Fruit fly (Drosophila melanogaster) whole organism, embryonic: Measurements from ENCODE around the gene CG43136.
A peak's percentile ranks its signal among the peaks of the same experiment; 100 is the strongest.

Experiments used
- ATbp ChIP-seq: fragments of 200-800 bp; sonication (Bioruptor generic); optimal IDR thresholded peaks from 2 replicates; lab custom pipeline; 2017; ENCODE audit warnings: missing biosample characterization, mild to moderate bottlenecking, missing genetic modification characterization, missing genetic modification reagents
- Atf6 ChIP-seq: fragments of 200-800 bp; sonication (Bioruptor generic); IDR thresholded peaks from 2 replicates; pipeline ENCODE4 v1.3.6; 2022; ENCODE audit warnings: missing biosample characterization, missing genetic modification characterization
- Bteb2 ChIP-seq: fragments of 200-800 bp; sonication (Bioruptor generic); optimal IDR thresholded peaks from 2 replicates; lab custom pipeline; 2016; ENCODE audit warnings: missing biosample characterization, missing genetic modification characterization
- CG11085 ChIP-seq: fragments of 200-800 bp; sonication (Bioruptor generic); IDR thresholded peaks from 2 replicates; pipeline ENCODE4 v1.3.6; 2022; ENCODE audit warnings: missing biosample characterization, missing genetic modification characterization
- CG11723 ChIP-seq: fragments of 200-800 bp; sonication (Bioruptor generic); optimal IDR thresholded peaks from 2 replicates; lab custom pipeline; 2017; ENCODE audit warnings: missing biosample characterization, mild to moderate bottlenecking, missing genetic modification characterization
- CG13296 ChIP-seq: fragments of 200-800 bp; sonication (Bioruptor generic); optimal IDR thresholded peaks from 3 replicates; lab custom pipeline; 2018; ENCODE audit warnings: missing biosample characterization, mild to moderate bottlenecking, missing genetic modification characterization
- CG13424 ChIP-seq: fragments of 200-800 bp; sonication (Bioruptor generic); optimal IDR thresholded peaks from 2 replicates; lab custom pipeline; 2019; ENCODE audit warnings: missing biosample characterization, mild to moderate bottlenecking, missing genetic modification characterization, moderate library complexity
- CG14014 ChIP-seq: fragments of 200-800 bp; sonication (Bioruptor generic); IDR thresholded peaks from 2 replicates; pipeline ENCODE4 v1.3.6; 2022; ENCODE audit warnings: missing biosample characterization, missing genetic modification characterization
- CG14860 ChIP-seq: fragments of 200-800 bp; sonication (Bioruptor generic); IDR thresholded peaks from 3 replicates; pipeline ENCODE4 v1.3.6; 2022; ENCODE audit warnings: missing biosample characterization, missing genetic modification characterization; ENCODE audit not compliant: partially characterized antibody
- CG16813 ChIP-seq: fragments of 200-800 bp; sonication (Bioruptor generic); IDR thresholded peaks from 3 replicates; pipeline ENCODE4 v1.3.6; 2022; ENCODE audit warnings: missing biosample characterization, missing genetic modification characterization; ENCODE audit not compliant: partially characterized antibody
- CG16863 ChIP-seq: fragments of 200-800 bp; sonication (Bioruptor generic); optimal IDR thresholded peaks from 3 replicates; lab custom pipeline; 2016; ENCODE audit warnings: missing biosample characterization, missing genetic modification characterization
- CG1832 ChIP-seq: fragments of 200-800 bp; sonication (Bioruptor generic); optimal IDR thresholded peaks from 2 replicates; lab custom pipeline; 2017; ENCODE audit warnings: missing biosample characterization, mild to moderate bottlenecking, missing genetic modification characterization, inconsistent platforms
- CG30020 ChIP-seq: fragments of 200-800 bp; optimal IDR thresholded peaks from 2 replicates; lab custom pipeline; 2019; ENCODE audit warnings: missing biosample characterization, mild to moderate bottlenecking, missing genetic modification characterization, moderate library complexity
- CG34376 ChIP-seq: fragments of 200-800 bp; sonication (Bioruptor generic); optimal IDR thresholded peaks from 2 replicates; lab custom pipeline; 2018; ENCODE audit warnings: missing biosample characterization, mild to moderate bottlenecking, missing genetic modification characterization
- CG3838 ChIP-seq: fragments of 200-800 bp; sonication (Bioruptor generic); optimal IDR thresholded peaks from 3 replicates; lab custom pipeline; 2016; ENCODE audit warnings: missing biosample characterization, missing genetic modification characterization
- CG4730 ChIP-seq: fragments of 200-800 bp; sonication (Bioruptor generic); IDR thresholded peaks from 2 replicates; pipeline ENCODE4 v1.3.6; 2022; ENCODE audit warnings: missing biosample characterization, missing genetic modification characterization
- CG7556 ChIP-seq: fragments of 200-800 bp; sonication (Bioruptor generic); optimal IDR thresholded peaks from 2 replicates; lab custom pipeline; 2017; ENCODE audit warnings: missing biosample characterization, mild to moderate bottlenecking, missing genetic modification characterization
- CG8281 ChIP-seq: fragments of 200-800 bp; sonication (Bioruptor generic); optimal IDR thresholded peaks from 2 replicates; lab custom pipeline; 2018; ENCODE audit warnings: missing biosample characterization, mild to moderate bottlenecking, missing genetic modification characterization, moderate library complexity
- CG8290 ChIP-seq, 3 experiments: fragments of 200-800 bp; sonication (Bioruptor generic); optimal IDR thresholded peaks; 2 replicates each; lab custom pipeline; 2016 to 2019; ENCODE audit warnings: missing biosample characterization in 3 of 3, missing genetic modification characterization in 3 of 3, mild to moderate bottlenecking in 2 of 3, moderate library complexity in 1 of 3
- CG8359 ChIP-seq: fragments of 200-800 bp; sonication (Bioruptor generic); optimal IDR thresholded peaks from 2 replicates; lab custom pipeline; 2017; ENCODE audit warnings: missing biosample characterization, mild to moderate bottlenecking, missing genetic modification characterization, borderline replicate concordance
- CG8388 ChIP-seq: fragments of 200-800 bp; sonication (Bioruptor generic); optimal IDR thresholded peaks from 2 replicates; lab custom pipeline; 2019; ENCODE audit warnings: missing biosample characterization, mild to moderate bottlenecking, missing genetic modification characterization, moderate library complexity
- CG8924 ChIP-seq: fragments of 200-800 bp; optimal IDR thresholded peaks from 3 replicates; lab custom pipeline; 2019; ENCODE audit warnings: missing biosample characterization, mild to moderate bottlenecking, missing genetic modification characterization, moderate library complexity
- CG9215 ChIP-seq: fragments of 200-800 bp; sonication (Bioruptor generic); IDR thresholded peaks from 2 replicates; pipeline ENCODE4 v1.3.6; 2022; ENCODE audit warnings: missing biosample characterization, missing genetic modification characterization
- CG9437 ChIP-seq: fragments of 200-800 bp; sonication (Bioruptor generic); optimal IDR thresholded peaks from 2 replicates; lab custom pipeline; 2018; ENCODE audit warnings: missing biosample characterization, mild to moderate bottlenecking, missing genetic modification characterization
- CHES-1-like ChIP-seq: fragments of 200-800 bp; sonication (Bioruptor generic); optimal IDR thresholded peaks from 2 replicates; lab custom pipeline; 2016; ENCODE audit warnings: missing biosample characterization, missing genetic modification characterization
- Dip3 ChIP-seq: fragments of 200-800 bp; sonication (Bioruptor generic); optimal IDR thresholded peaks from 3 replicates; lab custom pipeline; 2016; ENCODE audit warnings: missing biosample characterization, missing genetic modification characterization
- E2f2 ChIP-seq: fragments of 200-800 bp; sonication (Bioruptor generic); IDR thresholded peaks from 2 replicates; pipeline ENCODE4 v1.3.6; 2022; ENCODE audit warnings: missing biosample characterization, missing genetic modification characterization
- Ets65A ChIP-seq: fragments of 200-800 bp; sonication (Bioruptor generic); peaks from one replicate; lab custom pipeline; 2016; ENCODE audit warnings: missing biosample characterization, missing genetic modification characterization
- Gug ChIP-seq: fragments of 200-800 bp; sonication (Bioruptor generic); IDR thresholded peaks from 4 replicates; pipeline ENCODE4 v1.3.6; 2022; ENCODE audit warnings: missing biosample characterization, missing genetic modification characterization
- Nf-YC ChIP-seq: fragments of 200-800 bp; optimal IDR thresholded peaks from 3 replicates; lab custom pipeline; 2019; ENCODE audit warnings: missing biosample characterization, mild to moderate bottlenecking, missing genetic modification characterization, moderate library complexity
- Rx ChIP-seq: fragments of 200-800 bp; sonication (Bioruptor generic); IDR thresholded peaks from 2 replicates; pipeline ENCODE4 v1.3.6; 2022; ENCODE audit warnings: missing biosample characterization, missing genetic modification characterization
- Six4 ChIP-seq: fragments of 200-800 bp; sonication (Bioruptor generic); optimal IDR thresholded peaks from 2 replicates; lab custom pipeline; 2016; ENCODE audit warnings: missing biosample characterization, missing genetic modification characterization
- Sry-β ChIP-seq: fragments of 200-800 bp; sonication (Bioruptor generic); optimal IDR thresholded peaks from 2 replicates; lab custom pipeline; 2018; ENCODE audit warnings: missing biosample characterization, mild to moderate bottlenecking, missing genetic modification characterization, moderate library complexity
- bsh ChIP-seq, 2 experiments: fragments of 200-800 bp; sonication (Bioruptor generic); optimal IDR thresholded peaks; 2 replicates each; lab custom pipeline; 2017 to 2018; ENCODE audit warnings: mild to moderate bottlenecking in 2 of 2, missing biosample characterization in 2 of 2, missing genetic modification characterization in 2 of 2, moderate library complexity in 1 of 2
- eve ChIP-seq, 2 experiments: fragments of >200 bp; optimal IDR thresholded peaks; 2 replicates each; lab custom pipeline; 2017; ENCODE audit warnings: missing biosample characterization in 2 of 2, missing genetic modification characterization in 2 of 2
- jigr1 ChIP-seq: fragments of 200-800 bp; sonication (Bioruptor generic); IDR thresholded peaks from 3 replicates; pipeline ENCODE4 v1.3.6; 2022; ENCODE audit warnings: missing biosample characterization, missing genetic modification characterization
- nerfin-1 ChIP-seq: fragments of 200-800 bp; sonication (Bioruptor generic); optimal IDR thresholded peaks from 3 replicates; lab custom pipeline; 2019; ENCODE audit warnings: missing biosample characterization, mild to moderate bottlenecking, missing genetic modification characterization, moderate library complexity
- onecut ChIP-seq: fragments of 200-800 bp; sonication (Bioruptor generic); IDR thresholded peaks from 2 replicates; pipeline ENCODE4 v1.3.6; 2022; ENCODE audit warnings: missing biosample characterization, missing genetic modification characterization
- pros ChIP-seq: fragments of 200-800 bp; sonication (Bioruptor generic); optimal IDR thresholded peaks from 3 replicates; lab custom pipeline; 2019; ENCODE audit warnings: missing biosample characterization, mild to moderate bottlenecking, missing genetic modification characterization, moderate library complexity
- row ChIP-seq: fragments of 200-800 bp; sonication (Bioruptor generic); IDR thresholded peaks from 3 replicates; pipeline ENCODE4 v1.3.6; 2022; ENCODE audit warnings: missing biosample characterization, missing genetic modification characterization
- seq ChIP-seq: fragments of 200-800 bp; sonication (Bioruptor generic); IDR thresholded peaks from 2 replicates; pipeline ENCODE4 v1.3.6; 2022; ENCODE audit warnings: missing biosample characterization, missing genetic modification characterization
- so ChIP-seq: fragments of 200-800 bp; sonication (Bioruptor generic); IDR thresholded peaks from 3 replicates; pipeline ENCODE4 v1.3.6; 2022; ENCODE audit warnings: missing biosample characterization, missing genetic modification characterization
- sr ChIP-seq: fragments of 200-800 bp; sonication (Bioruptor generic); IDR thresholded peaks from 3 replicates; pipeline ENCODE4 v1.3.6; 2022; ENCODE audit warnings: missing biosample characterization, missing genetic modification characterization
- tap ChIP-seq: fragments of 200-800 bp; optimal IDR thresholded peaks from 3 replicates; lab custom pipeline; 2019; ENCODE audit warnings: missing biosample characterization, mild to moderate bottlenecking, missing genetic modification characterization, moderate library complexity
- tio ChIP-seq: fragments of 200-800 bp; sonication (Bioruptor generic); optimal IDR thresholded peaks from 2 replicates; lab custom pipeline; 2017; ENCODE audit warnings: missing biosample characterization, missing genetic modification characterization, inconsistent platforms
- unpg ChIP-seq: fragments of 200-800 bp; sonication (Bioruptor generic); optimal IDR thresholded peaks from 3 replicates; lab custom pipeline; 2018; ENCODE audit warnings: missing biosample characterization, mild to moderate bottlenecking, missing genetic modification characterization, moderate library complexity
- usp ChIP-seq: fragments of >200 bp; optimal IDR thresholded peaks from 2 replicates; lab custom pipeline; 2017; ENCODE audit warnings: missing biosample characterization, missing genetic modification characterization
- wor ChIP-seq: fragments of 200-800 bp; sonication (Bioruptor generic); IDR thresholded peaks from 2 replicates; pipeline ENCODE4 v1.3.6; 2022; ENCODE audit warnings: missing biosample characterization, missing genetic modification characterization
- yki ChIP-seq: fragments of >200 bp; optimal IDR thresholded peaks from 3 replicates; lab custom pipeline; 2018

Gene CG43136

dm6 chrX:5895821-5896550 is 42.4 kb downstream of the CG43136 start (continued):
- TF ChIP-seq Rx (GFP tag; lab: Robert Waterston, UW) = peak; percentile 92
- TF ChIP-seq sr (GFP tag; lab: Robert Waterston, UW) = peak; percentile 84
- TF ChIP-seq unpg (GFP tag; lab: Kevin White, UChicago) = peak; percentile 93
- peak; percentile 84 for TF ChIP-seq row (GFP tag; lab: Robert Waterston, UW)
- peak; percentile 90 for TF ChIP-seq CG14014 (GFP tag; lab: Robert Waterston, UW)
- peak; percentile 91 for TF ChIP-seq Six4 (GFP tag; lab: Kevin White, UChicago)
- peak; percentile 75 for TF ChIP-seq CHES-1-like (GFP tag; lab: Kevin White, UChicago)
- TF ChIP-seq CG14860 (GFP tag; lab: Robert Waterston, UW) = no peak
- TF ChIP-seq CG8924 = peak; percentile 89
- peak; percentile 98 for TF ChIP-seq Ets65A (GFP tag; lab: Kevin White, UChicago)
- TF ChIP-seq Sry-β (GFP tag; lab: Kevin White, UChicago) = peak; percentile 32
- peak; percentile 92 for TF ChIP-seq CG16863 (GFP tag; lab: Kevin White, UChicago)
- peak; percentile 90 for TF ChIP-seq so (GFP tag; lab: Robert Waterston, UW)
- TF ChIP-seq CG11085 = peak; percentile 76; the same call in 1 of the 2 replicates
- TF ChIP-seq CG9437 (GFP tag; lab: Kevin White, UChicago) = peak; percentile 66
- TF ChIP-seq seq (GFP tag; lab: Robert Waterston, UW) = peak; percentile 87
- peak; percentile 81 for TF ChIP-seq Atf6 (GFP tag; lab: Robert Waterston, UW)
- TF ChIP-seq onecut = peak; percentile 87
- TF ChIP-seq CG34376 (GFP tag; lab: Kevin White, UChicago) = no peak
- TF ChIP-seq pros (GFP tag; lab: Kevin White, UChicago) = no peak
- TF ChIP-seq Gug (GFP tag; lab: Robert Waterston, UW) = peak; percentile 88
- peak; percentile 81 for TF ChIP-seq nerfin-1 (tag; lab: Kevin White, UChicago)
- TF ChIP-seq CG8281 = peak; percentile 50
- peak; percentile 74 for TF ChIP-seq CG11723 (GFP tag; lab: Kevin White, UChicago)
- TF ChIP-seq CG4730 = peak; percentile 78
- no peak for TF ChIP-seq CG16813
- no peak for TF ChIP-seq CG1832 (GFP tag; lab: Kevin White, UChicago)
- TF ChIP-seq CG8359 = peak; percentile 77
- TF ChIP-seq CG8388 (GFP tag; lab: Kevin White, UChicago) = peak; percentile 89
- peak; percentile 68 for TF ChIP-seq CG13296 (GFP tag; lab: Kevin White, UChicago)
- TF ChIP-seq eve (GFP tag; optimal IDR thresholded peaks at IDR 0.05; lab: Kevin White, UChicago) = peak in 1 of 2 experiments; percentile 95
- TF ChIP-seq wor = peak; percentile 89
- TF ChIP-seq yki (lab: Kevin White, UChicago) = no peak
- peak; percentile 88 for TF ChIP-seq tap (tag; lab: Kevin White, UChicago)
- TF ChIP-seq ATbp (GFP tag; lab: Kevin White, UChicago) = peak; percentile 95
- peak; percentile 86 for TF ChIP-seq jigr1
- no peak for TF ChIP-seq usp
- peak; percentile 82 for TF ChIP-seq CG13424 (tag; lab: Kevin White, UChicago)
- peak; percentile 44 for TF ChIP-seq CG3838 (GFP tag; lab: Kevin White, UChicago)
- peak; percentile 48 for TF ChIP-seq Nf-YC (tag; lab: Kevin White, UChicago)
- TF ChIP-seq Dip3 = peak; percentile 70
- TF ChIP-seq CG7556 (GFP tag; lab: Kevin White, UChicago) = peak; percentile 83
- peak; percentile 77 for TF ChIP-seq Bteb2 (GFP tag; lab: Kevin White, UChicago)
- TF ChIP-seq CG30020 (tag; lab: Kevin White, UChicago) = peak; percentile 44
- TF ChIP-seq tio (GFP tag; lab: Kevin White, UChicago) = peak; percentile 81
- peak; percentile 70; the same call in 1 of the 2 replicates for TF ChIP-seq E2f2
- TF ChIP-seq CG9215 (GFP tag; lab: Robert Waterston, UW) = peak; percentile 67
- peak; percentile 95 to 98 for TF ChIP-seq bsh (GFP tag; optimal IDR thresholded peaks at IDR 0.05; lab: Kevin White, UChicago)
- TF ChIP-seq CG8290 (GFP tag; optimal IDR thresholded peaks at IDR 0.05; lab: Kevin White, UChicago) = peak; percentile 78
- TF ChIP-seq CG8290 (tag; optimal IDR thresholded peaks at IDR 0.05; lab: Kevin White, UChicago) = peak; percentile 56 to 93
